Fruit fly (Drosophila melanogaster) whole organism, prepupa: ENCODE results near the gene CG15034.

ENCODE experiments used
- Blimp-1 ChIP-seq: fragments of 200-800 bp; sonication (Bioruptor generic); optimal IDR thresholded peaks from 3 replicates; lab custom pipeline; 2017; ENCODE audit warnings: missing biosample characterization, missing genetic modification characterization, mild to moderate bottlenecking, moderate library complexity, missing genetic modification reagents
- CG10631 ChIP-seq: fragments of 200-800 bp; sonication (Bioruptor generic); optimal IDR thresholded peaks from 2 replicates; lab custom pipeline; 2016; ENCODE audit warnings: missing biosample characterization, missing genetic modification characterization
- CG10669 ChIP-seq: fragments of 200-800 bp; sonication (Bioruptor generic); optimal IDR thresholded peaks from 3 replicates; lab custom pipeline; 2018; ENCODE audit warnings: missing biosample characterization, mild to moderate bottlenecking, missing genetic modification characterization, moderate library complexity
- CG11294 ChIP-seq: fragments of 200-800 bp; sonication (Bioruptor generic); IDR thresholded peaks from 2 replicates; pipeline ENCODE4 v1.3.6; 2022; ENCODE audit warnings: missing biosample characterization, missing genetic modification characterization
- CG11762 ChIP-seq: fragments of 200-800 bp; sonication (Bioruptor generic); optimal IDR thresholded peaks from 3 replicates; lab custom pipeline; 2016; ENCODE audit warnings: missing biosample characterization, missing genetic modification characterization; ENCODE audit not compliant: insufficient read depth
- CG11902 ChIP-seq: fragments of 200-800 bp; sonication (Bioruptor generic); optimal IDR thresholded peaks from 3 replicates; lab custom pipeline; 2016; ENCODE audit warnings: missing biosample characterization, missing genetic modification characterization
- CG1621 ChIP-seq: fragments of 200-800 bp; sonication (Bioruptor generic); optimal IDR thresholded peaks from 3 replicates; lab custom pipeline; 2018; ENCODE audit warnings: missing biosample characterization, mild to moderate bottlenecking, missing genetic modification characterization
- CG16779 ChIP-seq: fragments of 200-800 bp; sonication (Bioruptor generic); optimal IDR thresholded peaks from 3 replicates; lab custom pipeline; 2017; ENCODE audit warnings: missing biosample characterization, mild to moderate bottlenecking, missing genetic modification characterization
- CG3032 ChIP-seq: fragments of 200-800 bp; optimal IDR thresholded peaks from 2 replicates; lab custom pipeline; 2019; ENCODE audit warnings: missing biosample characterization, mild to moderate bottlenecking, missing genetic modification characterization, moderate library complexity
- CG31627 ChIP-seq: fragments of 200-800 bp; sonication (Bioruptor generic); optimal IDR thresholded peaks from 3 replicates; lab custom pipeline; 2016; ENCODE audit warnings: missing biosample characterization, missing genetic modification characterization
- CG32006 ChIP-seq: fragments of 200-800 bp; sonication (Bioruptor generic); optimal IDR thresholded peaks from 3 replicates; lab custom pipeline; 2017; ENCODE audit warnings: missing biosample characterization, mild to moderate bottlenecking, missing genetic modification characterization
- CG34406 ChIP-seq: fragments of 200-800 bp; sonication (Bioruptor generic); optimal IDR thresholded peaks from 3 replicates; lab custom pipeline; 2016; ENCODE audit warnings: missing biosample characterization, missing genetic modification characterization
- CG3919 ChIP-seq: fragments of 200-800 bp; sonication (Bioruptor generic); optimal IDR thresholded peaks from 3 replicates; lab custom pipeline; 2016; ENCODE audit warnings: missing biosample characterization, missing genetic modification characterization
- CG4318 ChIP-seq: fragments of 200-800 bp; sonication (Bioruptor generic); optimal IDR thresholded peaks from 3 replicates; lab custom pipeline; 2017; ENCODE audit warnings: missing biosample characterization, mild to moderate bottlenecking, missing genetic modification characterization
- CG6163 ChIP-seq: fragments of 200-800 bp; sonication (Bioruptor generic); IDR thresholded peaks from 3 replicates; pipeline ENCODE4 v1.3.6; 2022; ENCODE audit warnings: missing biosample characterization, missing genetic modification characterization
- CG6276 ChIP-seq: fragments of 200-800 bp; sonication (Bioruptor generic); optimal IDR thresholded peaks from 2 replicates; lab custom pipeline; 2017; ENCODE audit warnings: missing biosample characterization, mild to moderate bottlenecking, missing genetic modification characterization
- CG6792 ChIP-seq: fragments of 200-800 bp; sonication (Bioruptor generic); optimal IDR thresholded peaks from 3 replicates; lab custom pipeline; 2016; ENCODE audit warnings: missing biosample characterization, missing genetic modification characterization
- CG6854 ChIP-seq: fragments of 200-800 bp; sonication (Bioruptor generic); optimal IDR thresholded peaks from 2 replicates; lab custom pipeline; 2017; ENCODE audit warnings: missing biosample characterization, mild to moderate bottlenecking, missing genetic modification characterization
- CG7368 ChIP-seq: fragments of 200-800 bp; sonication (Bioruptor generic); optimal IDR thresholded peaks from 3 replicates; lab custom pipeline; 2016; ENCODE audit warnings: missing biosample characterization, missing genetic modification characterization
- CG8319 ChIP-seq: fragments of 200-800 bp; sonication (Bioruptor generic); optimal IDR thresholded peaks from 3 replicates; lab custom pipeline; 2016; ENCODE audit warnings: missing biosample characterization, missing genetic modification characterization
- CG8632 ChIP-seq: fragments of 200-800 bp; sonication (Bioruptor generic); optimal IDR thresholded peaks from 3 replicates; lab custom pipeline; 2016; ENCODE audit warnings: missing biosample characterization, missing genetic modification characterization
- Eip78C ChIP-seq: fragments of 200-800 bp; sonication (Bioruptor generic); peaks from one replicate; lab custom pipeline; 2016; ENCODE audit warnings: missing biosample characterization, missing genetic modification characterization
- Eip93F ChIP-seq: fragments of 200-800 bp; sonication (Bioruptor generic); optimal IDR thresholded peaks from 2 replicates; lab custom pipeline; 2016; ENCODE audit warnings: missing biosample characterization, mild to moderate bottlenecking, missing genetic modification characterization
- Ets21C ChIP-seq: fragments of 200-800 bp; sonication (Bioruptor generic); optimal IDR thresholded peaks from 3 replicates; lab custom pipeline; 2016; ENCODE audit warnings: missing biosample characterization, missing genetic modification characterization
- Gug ChIP-seq: fragments of 200-800 bp; sonication (Bioruptor generic); IDR thresholded peaks from 2 replicates; pipeline ENCODE4 v1.3.6; 2022; ENCODE audit warnings: missing biosample characterization, missing genetic modification characterization
- Hr38 ChIP-seq: sonication (Bioruptor generic); optimal IDR thresholded peaks from 2 replicates; lab custom pipeline; 2016; ENCODE audit warnings: missing biosample characterization, missing genetic modification characterization
- Hr39 ChIP-seq: fragments of 200-800 bp; sonication (Bioruptor generic); optimal IDR thresholded peaks from 2 replicates; lab custom pipeline; 2016; ENCODE audit warnings: missing biosample characterization, missing genetic modification characterization
- Hr4 ChIP-seq: fragments of 200-800 bp; sonication (Bioruptor generic); optimal IDR thresholded peaks from 3 replicates; lab custom pipeline; 2016; ENCODE audit warnings: missing biosample characterization, missing genetic modification characterization
- Lpt ChIP-seq: fragments of 200-800 bp; sonication (Bioruptor generic); optimal IDR thresholded peaks from 3 replicates; lab custom pipeline; 2016; ENCODE audit warnings: missing biosample characterization, missing genetic modification characterization
- Met ChIP-seq: fragments of 200-800 bp; sonication (Bioruptor generic); optimal IDR thresholded peaks from 3 replicates; lab custom pipeline; 2016; ENCODE audit warnings: missing biosample characterization, missing genetic modification characterization
- OdsH ChIP-seq: fragments of 200-800 bp; sonication (Bioruptor generic); optimal IDR thresholded peaks from 3 replicates; lab custom pipeline; 2016; ENCODE audit warnings: missing biosample characterization, missing genetic modification characterization
- Smox ChIP-seq: fragments of 200-800 bp; sonication (Bioruptor generic); optimal IDR thresholded peaks from 3 replicates; lab custom pipeline; 2016; ENCODE audit warnings: missing biosample characterization, missing genetic modification characterization
- Sox102F ChIP-seq: fragments of 200-800 bp; sonication (Bioruptor generic); optimal IDR thresholded peaks from 2 replicates; lab custom pipeline; 2016; ENCODE audit warnings: missing biosample characterization, mild to moderate bottlenecking, missing genetic modification characterization
- Sox14 ChIP-seq: fragments of 200-800 bp; sonication (Bioruptor generic); optimal IDR thresholded peaks from 3 replicates; lab custom pipeline; 2016; ENCODE audit warnings: missing biosample characterization, missing genetic modification characterization
- Sox15 ChIP-seq: fragments of 200-800 bp; sonication (Bioruptor generic); optimal IDR thresholded peaks from 3 replicates; lab custom pipeline; 2016; ENCODE audit warnings: missing biosample characterization, missing genetic modification characterization
- acj6 ChIP-seq: fragments of 200-800 bp; sonication (Bioruptor generic); optimal IDR thresholded peaks from 3 replicates; lab custom pipeline; 2016; ENCODE audit warnings: missing biosample characterization, missing genetic modification characterization
- dac ChIP-seq: fragments of 200-800 bp; sonication (Bioruptor generic); optimal IDR thresholded peaks from 2 replicates; lab custom pipeline; 2017; ENCODE audit warnings: missing biosample characterization, mild to moderate bottlenecking, missing genetic modification characterization
- dsx ChIP-seq: fragments of 200-800 bp; optimal IDR thresholded peaks from 3 replicates; lab custom pipeline; 2019; ENCODE audit warnings: missing biosample characterization, mild to moderate bottlenecking, missing genetic modification characterization, moderate library complexity; ENCODE audit not compliant: poor library complexity, severe bottlenecking
- fd59A ChIP-seq: fragments of 200-800 bp; sonication (Bioruptor generic); optimal IDR thresholded peaks from 2 replicates; lab custom pipeline; 2017; ENCODE audit warnings: missing biosample characterization, mild to moderate bottlenecking, missing genetic modification characterization, missing genetic modification reagents
- fd85E ChIP-seq: fragments of 200-800 bp; sonication (Bioruptor generic); optimal IDR thresholded peaks from 3 replicates; lab custom pipeline; 2016; ENCODE audit warnings: missing biosample characterization, missing genetic modification characterization
- fkh ChIP-seq: fragments of 200-800 bp; sonication (Bioruptor generic); optimal IDR thresholded peaks from 3 replicates; lab custom pipeline; 2017; ENCODE audit warnings: missing biosample characterization, mild to moderate bottlenecking, missing genetic modification characterization, moderate library complexity
- lz ChIP-seq: fragments of 200-800 bp; sonication (Bioruptor generic); optimal IDR thresholded peaks from 3 replicates; lab custom pipeline; 2016; ENCODE audit warnings: missing biosample characterization, missing genetic modification characterization
- net ChIP-seq: fragments of 200-800 bp; sonication (Bioruptor generic); optimal IDR thresholded peaks from 3 replicates; lab custom pipeline; 2016; ENCODE audit warnings: missing biosample characterization, missing genetic modification characterization
- pdm3 ChIP-seq: fragments of 200-800 bp; sonication (Bioruptor generic); optimal IDR thresholded peaks from 3 replicates; lab custom pipeline; 2016; ENCODE audit warnings: missing biosample characterization, missing genetic modification characterization
- salr ChIP-seq, 2 experiments: fragments of 200-800 bp; sonication (Bioruptor generic); optimal IDR thresholded peaks; 3 replicates each; lab custom pipeline; 2016 to 2018; ENCODE audit warnings: missing biosample characterization in 2 of 2, missing genetic modification characterization in 2 of 2, mild to moderate bottlenecking in 1 of 2
- svp ChIP-seq: fragments of 200-800 bp; sonication (Bioruptor generic); peaks from one replicate; lab custom pipeline; 2016; ENCODE audit warnings: missing biosample characterization, missing genetic modification characterization
- topi ChIP-seq: fragments of 200-800 bp; sonication (Bioruptor generic); optimal IDR thresholded peaks from 3 replicates; lab custom pipeline; 2016; ENCODE audit warnings: missing biosample characterization, missing genetic modification characterization

Gene CG15034

dm6 chrX:7334801-7335176, 12.5 kb downstream of the CG15034 start (continued):
- peak; percentile 59 for TF ChIP-seq CG3919
- TF ChIP-seq CG6276 (GFP tag; lab: Kevin White, UChicago) = peak; percentile 37
- TF ChIP-seq CG8632 (GFP tag; lab: Kevin White, UChicago) = peak; percentile 66
- peak; percentile 12 for TF ChIP-seq fkh (GFP tag; lab: Kevin White, UChicago)

DNA sequence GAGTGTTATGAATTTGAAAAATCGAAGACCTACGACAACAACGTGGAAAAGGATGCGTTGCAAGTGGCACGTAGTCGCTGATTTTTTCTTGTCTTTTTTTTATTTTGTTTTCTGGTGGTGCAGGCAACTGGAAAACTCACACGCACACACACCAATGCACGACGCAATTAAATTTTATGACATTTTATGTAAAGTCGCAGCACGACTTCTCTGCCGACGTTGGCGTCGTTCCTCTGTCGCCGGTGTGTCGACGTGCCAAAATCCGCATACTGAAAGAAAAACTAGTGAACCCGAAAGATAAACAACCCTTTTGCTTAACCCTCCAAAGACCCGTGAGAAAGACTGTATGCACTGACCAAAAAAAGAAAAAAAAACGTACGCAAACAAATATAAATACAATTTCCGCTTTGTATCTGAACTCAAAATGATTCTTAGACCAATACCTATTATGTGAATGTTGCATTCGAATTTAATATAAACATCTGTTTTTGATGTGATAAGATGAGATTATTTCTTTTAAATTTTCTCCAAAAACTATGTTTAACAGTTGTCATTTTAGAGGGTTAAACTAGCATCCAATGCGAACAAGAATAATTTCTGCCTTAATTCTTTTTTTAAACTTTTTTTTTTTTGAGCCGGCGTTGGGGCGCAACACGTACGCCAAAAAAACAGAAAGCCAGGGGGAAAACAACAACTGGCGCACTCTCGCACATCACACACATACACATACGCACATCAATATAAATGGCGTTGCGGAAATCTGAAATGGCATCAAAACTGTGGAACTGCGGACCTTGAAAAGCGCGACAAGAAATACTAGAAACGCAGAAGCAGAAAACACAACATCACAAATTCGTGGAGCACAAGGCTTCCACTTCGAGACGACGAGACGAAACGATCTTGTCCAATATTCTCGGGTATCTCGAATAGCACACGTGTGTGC, 13.2 kb downstream of the CG15034 start:
- TF ChIP-seq Smox (GFP tag; lab: Kevin White, UChicago) (peak; percentile 76), CG31627 (GFP tag; lab: Kevin White, UChicago) (peak; percentile 65), CG8632 (GFP tag; lab: Kevin White, UChicago) (peak; percentile 75), Sox14 (GFP tag; lab: Kevin White, UChicago) (peak; percentile 73), CG11294 (GFP tag; lab: Robert Waterston, UW) (peak; percentile 27; the same call in 1 of the 2 replicates), CG11762 (GFP tag; lab: Kevin White, UChicago) (peak; percentile 65), pdm3 (GFP tag; lab: Kevin White, UChicago) (peak; percentile 81), lz (GFP tag; lab: Kevin White, UChicago) (peak; percentile 69), CG11902 (GFP tag; lab: Kevin White, UChicago) (peak; percentile 50), Hr39 (GFP tag; lab: Kevin White, UChicago) (peak; percentile 70), CG6163 (GFP tag; lab: Robert Waterston, UW) (peak; percentile 60), CG6792 (GFP tag; lab: Kevin White, UChicago) (peak; percentile 75), CG6276 (GFP tag; lab: Kevin White, UChicago) (peak; percentile 68), fd59A (GFP tag; lab: Kevin White, UChicago) (peak; percentile 79), Sox102F (GFP tag; lab: Kevin White, UChicago) (peak; percentile 77), CG6854 (no peak), CG3032 (tag; lab: Kevin White, UChicago) (peak; percentile 74), CG3919 (peak; percentile 81), dac (GFP tag; lab: Kevin White, UChicago) (no peak), Eip78C (GFP tag; lab: Kevin White, UChicago) (peak; percentile 97), CG8319 (GFP tag; lab: Kevin White, UChicago) (peak; percentile 7), Eip93F (no peak), Hr38 (GFP tag; lab: Kevin White, UChicago) (no peak), dsx (GFP tag; lab: Kevin White, UChicago) (no peak), salr (GFP tag; optimal IDR thresholded peaks at IDR 0.05; lab: Kevin White, UChicago) (peak; percentile 53 to 83), fkh (GFP tag; lab: Kevin White, UChicago) (no peak), Blimp-1 (no peak), CG4318 (GFP tag; lab: Kevin White, UChicago) (peak; percentile 24), net (peak; percentile 73), CG16779 (tag; lab: Kevin White, UChicago) (peak; percentile 52), svp (GFP tag; lab: Kevin White, UChicago) (peak; percentile 85), CG34406 (GFP tag; lab: Kevin White, UChicago) (peak; percentile 71), Gug (GFP tag; lab: Robert Waterston, UW) (peak; percentile 34; the same call in 1 of the 2 replicates), Ets21C (GFP tag; lab: Kevin White, UChicago) (peak; percentile 50), CG10631 (peak; percentile 83), CG32006 (GFP tag; lab: Kevin White, UChicago) (peak; percentile 73), topi (GFP tag; lab: Kevin White, UChicago) (peak; percentile 81), Hr4 (peak; percentile 50), CG10669 (GFP tag; lab: Kevin White, UChicago) (peak; percentile 86), Sox15 (peak; percentile 64), fd85E (GFP tag; lab: Kevin White, UChicago) (peak; percentile 38), acj6 (GFP tag; lab: Kevin White, UChicago) (peak; percentile 83), OdsH (peak; percentile 74), Met (peak; percentile 77), Lpt (GFP tag; lab: Kevin White, UChicago) (peak; percentile 47), CG1621 (tag; lab: Kevin White, UChicago) (peak; percentile 62), CG7368 (GFP tag; lab: Kevin White, UChicago) (peak; percentile 61)
